Worm (Caenorhabditis elegans) whole organism, early embryonic: ENCODE measurements around the gene str-136.

Experiments used
- B0310.2 ChIP-seq: sonication (generic microtip); optimal IDR thresholded peaks from 2 replicates; lab custom pipeline; 2016; ENCODE audit warnings: mild to moderate bottlenecking, missing genetic modification characterization, missing compliant biosample characterization
- F13C5.2 ChIP-seq: sonication (generic microtip); optimal IDR thresholded peaks from 2 replicates; lab custom pipeline; 2017; ENCODE audit warnings: mild to moderate bottlenecking, missing genetic modification characterization, inconsistent platforms, missing compliant biosample characterization
- aly-1 ChIP-seq: sonication (generic microtip); optimal IDR thresholded peaks from 2 replicates; lab custom pipeline; 2016; ENCODE audit warnings: missing genetic modification characterization, missing compliant biosample characterization
- ama-1 ChIP-seq: fragments of 150-350 bp; optimal IDR thresholded peaks from 2 replicates; lab custom pipeline; 2014
- ceh-13 ChIP-seq: fragments of 200-800 bp; sonication (Bioruptor generic); optimal IDR thresholded peaks from 2 replicates; lab custom pipeline; 2018; ENCODE audit warnings: mild to moderate bottlenecking, missing genetic modification characterization, missing compliant biosample characterization
- ceh-36 ChIP-seq: sonication (generic microtip); optimal IDR thresholded peaks from 2 replicates; lab custom pipeline; 2016; ENCODE audit warnings: missing genetic modification characterization, inconsistent platforms, missing compliant biosample characterization
- flt-1 ChIP-seq: fragments of 200-800 bp; sonication (Bioruptor generic); IDR thresholded peaks from 2 replicates; pipeline ENCODE4 v1.3.6; 2022; ENCODE audit warnings: missing genetic modification characterization, missing compliant biosample characterization
- hmbx-1 ChIP-seq: sonication (generic microtip); optimal IDR thresholded peaks from 2 replicates; lab custom pipeline; 2016; ENCODE audit warnings: mild to moderate bottlenecking, missing genetic modification characterization, missing compliant biosample characterization
- hmg-4 ChIP-seq: fragments of 200-800 bp; sonication (Bioruptor generic); optimal IDR thresholded peaks from 2 replicates; lab custom pipeline; 2018; ENCODE audit warnings: mild to moderate bottlenecking, missing genetic modification characterization, missing compliant biosample characterization
- hnd-1 ChIP-seq: sonication (generic microtip); optimal IDR thresholded peaks from 2 replicates; lab custom pipeline; 2016; ENCODE audit warnings: missing genetic modification characterization, missing compliant biosample characterization
- scrt-1 ChIP-seq: fragments of 200-800 bp; sonication (Bioruptor generic); IDR thresholded peaks from 2 replicates; pipeline ENCODE4 v1.3.6; 2022; ENCODE audit warnings: missing genetic modification characterization, missing compliant biosample characterization
- sea-1 ChIP-seq: fragments of 200-800 bp; sonication (Bioruptor generic); conservative IDR thresholded peaks from 2 replicates; pipeline ENCODE4 v1.3.6; 2022; ENCODE audit warnings: missing genetic modification characterization, missing compliant biosample characterization
- tbx-37 ChIP-seq: fragments of 200-800 bp; sonication (Bioruptor generic); conservative IDR thresholded peaks from 2 replicates; pipeline ENCODE4 v1.3.6; 2022; ENCODE audit warnings: missing genetic modification reagents, missing genetic modification characterization, missing compliant biosample characterization
- tra-4 ChIP-seq: sonication (generic microtip); optimal IDR thresholded peaks from 2 replicates; lab custom pipeline; 2017; ENCODE audit warnings: missing genetic modification characterization, missing compliant biosample characterization

DNA sequence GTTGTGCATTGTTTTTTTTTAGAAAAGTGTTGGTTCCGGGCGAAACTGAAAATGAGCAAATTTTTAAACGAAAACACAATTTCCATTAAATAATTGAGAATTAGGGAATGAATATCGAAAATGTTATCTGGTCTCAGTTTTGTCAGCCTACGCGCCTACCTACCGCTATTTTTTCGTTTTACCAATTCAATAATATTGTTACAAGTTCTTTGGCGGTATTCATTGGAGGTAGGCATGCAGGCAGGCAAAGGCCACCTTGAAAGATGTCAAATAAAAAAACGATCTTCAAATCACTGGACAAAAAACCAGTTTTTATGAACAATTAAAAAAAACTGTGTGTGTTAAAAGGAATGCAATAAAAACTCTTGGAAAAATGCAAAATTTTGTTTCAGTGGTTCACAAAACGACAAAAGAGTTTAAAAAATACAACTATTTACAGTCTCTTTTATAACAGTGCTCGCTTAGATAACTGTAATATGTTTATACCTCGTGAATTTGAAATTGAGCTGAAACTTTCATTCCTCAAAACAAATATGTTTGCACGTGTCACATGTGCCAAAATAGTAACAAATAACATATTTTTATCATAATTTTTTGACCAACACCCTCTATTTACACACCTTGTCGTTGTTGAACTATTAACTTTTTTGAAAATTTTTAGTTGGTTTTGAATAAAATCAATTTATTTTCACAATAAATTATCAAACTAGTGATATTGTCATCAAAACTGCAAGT is 25.9 kb upstream of the str-136 start, which contains the start of gene W02D7.11:
- TF ChIP-seq B0310.2 (tag; lab: Kevin White, UChicago), result no peak
- no peak for TF ChIP-seq F13C5.2 (tag; lab: Kevin White, UChicago)
- TF ChIP-seq ama-1, result no peak
- no peak for TF ChIP-seq flt-1 (GFP tag; lab: Robert Waterston, UW)
- no peak for TF ChIP-seq hmg-4 (GFP tag; lab: Kevin White, UChicago)
- TF ChIP-seq tbx-37 (GFP tag; lab: Robert Waterston, UW), result no peak
- TF ChIP-seq aly-1 (tag; lab: Kevin White, UChicago), result no peak
- no peak for TF ChIP-seq tra-4 (tag; lab: Kevin White, UChicago)
- TF ChIP-seq sea-1, result no peak
- TF ChIP-seq ceh-36 (tag; lab: Kevin White, UChicago), result no peak
- no peak for TF ChIP-seq ceh-13 (GFP tag; lab: Kevin White, UChicago)
- no peak for TF ChIP-seq hmbx-1
- TF ChIP-seq hnd-1 (tag; lab: Kevin White, UChicago), result no peak
- no peak for TF ChIP-seq scrt-1 (GFP tag; lab: Robert Waterston, UW)
